Worm (Caenorhabditis elegans) whole organism, L4 larva: ENCODE data around the gene bpnt-1.

Experiments used
- D1046.2 ChIP-seq: fragments of 200-800 bp; sonication (Bioruptor generic); IDR thresholded peaks from 2 replicates; pipeline ENCODE4 v1.3.6; 2022; ENCODE audit warnings: missing genetic modification characterization, missing compliant biosample characterization
- T20F7.1 ChIP-seq: fragments of 200-800 bp; sonication (Bioruptor generic); optimal IDR thresholded peaks from 2 replicates; lab custom pipeline; 2018; ENCODE audit warnings: mild to moderate bottlenecking, missing genetic modification characterization, missing compliant biosample characterization
- Y48G9A.11 ChIP-seq: fragments of 200-800 bp; sonication (Bioruptor generic); IDR thresholded peaks from 2 replicates; pipeline ENCODE4 v1.3.6; 2022; ENCODE audit warnings: missing genetic modification reagents, missing genetic modification characterization, missing compliant biosample characterization
- aha-1 ChIP-seq: fragments of 150-350 bp; peaks from one replicate; lab custom pipeline; 2014; ENCODE audit warnings: missing biosample characterization, missing genetic modification characterization
- ama-1 ChIP-seq: fragments of 150-350 bp; optimal IDR thresholded peaks from 2 replicates; lab custom pipeline; 2014; ENCODE audit warnings: inconsistent platforms, mixed read lengths
- arid-1 ChIP-seq: fragments of 200-800 bp; sonication (Bioruptor generic); conservative IDR thresholded peaks from 2 replicates; pipeline ENCODE4 v1.3.6; 2022; ENCODE audit warnings: missing genetic modification reagents, missing genetic modification characterization, missing compliant biosample characterization
- ceh-20 ChIP-seq: fragments of 200-800 bp; sonication (Bioruptor generic); IDR thresholded peaks from 2 replicates; pipeline ENCODE4 v1.3.6; 2022; ENCODE audit warnings: missing genetic modification reagents, missing genetic modification characterization, missing compliant biosample characterization
- ceh-32 ChIP-seq: sonication (generic microtip); optimal IDR thresholded peaks from 2 replicates; lab custom pipeline; 2016; ENCODE audit warnings: mild to moderate bottlenecking, missing genetic modification characterization, missing compliant biosample characterization; ENCODE audit not compliant: poor library complexity
- ctbp-1 ChIP-seq: fragments of 200-800 bp; sonication (Bioruptor generic); IDR thresholded peaks from 2 replicates; pipeline ENCODE4 v1.3.6; 2022; ENCODE audit warnings: missing genetic modification reagents, missing genetic modification characterization, missing compliant biosample characterization
- daf-16 ChIP-seq, 3 experiments: sonication (generic microtip); optimal IDR thresholded peaks; 2 replicates each; lab custom pipeline; 2016 to 2017; ENCODE audit warnings: missing genetic modification characterization in 3 of 3, missing genetic modification reagents in 3 of 3, mild to moderate bottlenecking in 2 of 3, missing compliant biosample characterization in 2 of 3, missing biosample characterization in 1 of 3, moderate library complexity in 1 of 3
- dmd-6 ChIP-seq: fragments of 200-800 bp; sonication (Bioruptor generic); IDR thresholded peaks from 2 replicates; pipeline ENCODE4 v1.3.6; 2022; ENCODE audit warnings: missing genetic modification reagents, missing genetic modification characterization, missing compliant biosample characterization
- hlh-11 ChIP-seq: fragments of 200-800 bp; sonication (Bioruptor generic); optimal IDR thresholded peaks from 2 replicates; lab custom pipeline; 2018; ENCODE audit warnings: mild to moderate bottlenecking, missing genetic modification characterization, missing compliant biosample characterization
- hlh-30 ChIP-seq: sonication (generic microtip); optimal IDR thresholded peaks from 2 replicates; lab custom pipeline; 2017; ENCODE audit warnings: antibody characterized with exemption, mild to moderate bottlenecking, missing genetic modification characterization, missing compliant biosample characterization; ENCODE audit not compliant: insufficient read depth
- lin-38 ChIP-seq: fragments of 200-800 bp; sonication (Bioruptor generic); IDR thresholded peaks from 2 replicates; pipeline ENCODE4 v1.3.6; 2022; ENCODE audit warnings: missing genetic modification reagents, missing genetic modification characterization, missing compliant biosample characterization
- madf-5 ChIP-seq, 2 experiments: fragments of 200-800 bp; sonication (Bioruptor generic); IDR thresholded peaks; 2 replicates each; pipeline ENCODE4 v1.3.6; 2022; ENCODE audit warnings: missing compliant biosample characterization in 2 of 2, missing genetic modification characterization in 2 of 2
- madf-9 ChIP-seq: fragments of 200-800 bp; sonication (Bioruptor generic); conservative IDR thresholded peaks from 2 replicates; pipeline ENCODE4 v1.3.6; 2022; ENCODE audit warnings: missing genetic modification reagents, missing genetic modification characterization, missing compliant biosample characterization
- mdl-1 ChIP-seq, 2 experiments: fragments of 150-350 bp in 1 of 2; sonication (generic microtip) in 1 of 2; optimal IDR thresholded peaks; 2 replicates each; lab custom pipeline; 2014 to 2017; ENCODE audit warnings: missing biosample characterization in 2 of 2, missing genetic modification characterization in 2 of 2
- mep-1 ChIP-seq: fragments of 150-350 bp; sonication (generic microtip); optimal IDR thresholded peaks from 3 replicates; lab custom pipeline; 2014; ENCODE audit warnings: missing biosample characterization, missing genetic modification characterization
- mes-2 ChIP-seq: sonication (generic microtip); optimal IDR thresholded peaks from 2 replicates; lab custom pipeline; 2016; ENCODE audit warnings: missing genotype, mild to moderate bottlenecking, missing genetic modification characterization, missing compliant biosample characterization; ENCODE audit not compliant: poor library complexity, severe bottlenecking
- mxl-2 ChIP-seq: fragments of 200-800 bp; sonication (Bioruptor generic); conservative IDR thresholded peaks from 2 replicates; pipeline ENCODE4 v1.3.6; 2022; ENCODE audit warnings: missing genetic modification reagents, missing genetic modification characterization, missing compliant biosample characterization
- mxl-3 ChIP-seq: fragments of 200-800 bp; sonication (Bioruptor generic); optimal IDR thresholded peaks from 2 replicates; lab custom pipeline; 2018; ENCODE audit warnings: mild to moderate bottlenecking, missing genetic modification characterization, missing compliant biosample characterization
- nhr-11 ChIP-seq: fragments of 150-350 bp; optimal IDR thresholded peaks from 2 replicates; lab custom pipeline; 2014; ENCODE audit warnings: missing biosample characterization, missing genetic modification characterization
- nhr-28 ChIP-seq: fragments of 150-350 bp; optimal IDR thresholded peaks from 2 replicates; lab custom pipeline; 2014; ENCODE audit warnings: missing biosample characterization, missing genetic modification characterization
- nhr-41 ChIP-seq: fragments of 200-800 bp; sonication (Bioruptor generic); IDR thresholded peaks from 2 replicates; pipeline ENCODE4 v1.3.6; 2022; ENCODE audit warnings: missing genetic modification reagents, missing genetic modification characterization, missing compliant biosample characterization
- nhr-76 ChIP-seq: fragments of 150-350 bp; optimal IDR thresholded peaks from 2 replicates; lab custom pipeline; 2014; ENCODE audit warnings: missing biosample characterization, missing genetic modification characterization
- pqm-1 ChIP-seq: sonication (generic microtip); optimal IDR thresholded peaks from 2 replicates; lab custom pipeline; 2017; ENCODE audit warnings: missing biosample characterization, missing genetic modification characterization
- set-16 ChIP-seq: fragments of 200-800 bp; sonication (Bioruptor generic); IDR thresholded peaks from 2 replicates; pipeline ENCODE4 v1.3.6; 2022; ENCODE audit warnings: missing genetic modification reagents, missing genetic modification characterization, missing compliant biosample characterization
- snpc-1.2 ChIP-seq: fragments of 200-800 bp; sonication (Bioruptor generic); IDR thresholded peaks from 2 replicates; pipeline ENCODE4 v1.3.6; 2022; ENCODE audit warnings: missing genetic modification reagents, missing genetic modification characterization, missing compliant biosample characterization
- snpc-4 ChIP-seq: fragments of 150-350 bp; optimal IDR thresholded peaks from 2 replicates; lab custom pipeline; 2014; ENCODE audit warnings: missing biosample characterization, missing genetic modification characterization
- spr-3 ChIP-seq: fragments of 200-800 bp; sonication (Bioruptor generic); optimal IDR thresholded peaks from 2 replicates; lab custom pipeline; 2018; ENCODE audit warnings: mild to moderate bottlenecking, missing genetic modification characterization, missing compliant biosample characterization
- unc-130 ChIP-seq: sonication (generic microtip); optimal IDR thresholded peaks from 2 replicates; lab custom pipeline; 2016; ENCODE audit warnings: missing genetic modification reagents, missing genetic modification characterization, missing compliant biosample characterization
- unc-62 ChIP-seq, 3 experiments: fragments of 150-350 bp in 1 of 3; sonication (generic microtip); optimal IDR thresholded peaks in 2 of 3; peaks in 1 of 3; 1 replicate in 1 of 3; 2 replicates in 2 of 3; lab custom pipeline; 2014 to 2017; ENCODE audit warnings: missing biosample characterization in 3 of 3, missing genetic modification characterization in 3 of 3, missing genetic modification reagents in 3 of 3, missing genotype in 1 of 3
- zip-11 ChIP-seq: fragments of 200-800 bp; sonication (Bioruptor generic); IDR thresholded peaks from 2 replicates; pipeline ENCODE4 v1.3.6; 2022; ENCODE audit warnings: missing genetic modification characterization, missing compliant biosample characterization

Gene bpnt-1

DNA sequence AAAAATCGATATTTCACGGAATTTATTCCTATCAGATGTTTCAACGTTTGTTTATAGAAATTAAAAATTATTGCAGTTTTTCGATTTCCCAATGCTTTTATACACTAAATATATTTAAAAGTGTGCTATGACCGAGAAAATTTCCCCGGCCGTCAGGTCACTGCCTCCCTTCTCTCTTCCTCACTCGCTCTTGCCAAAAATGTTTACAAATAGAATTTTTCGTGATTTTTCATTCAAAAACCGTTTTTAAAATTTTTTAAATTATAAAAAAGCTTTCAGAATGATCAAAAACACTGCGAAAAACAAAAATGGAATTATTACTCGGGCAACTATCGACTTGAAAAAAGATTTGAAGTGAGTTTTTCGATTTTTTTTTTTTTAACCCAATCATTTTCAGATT is 40.8 kb downstream of the bpnt-1 start, which contains the start of the genes T12C9.7 and vps-18:
Gene T12C9.7 (minus strand): TSS at position 101 of the 400 bp plus-strand sequence.
Gene vps-18 (plus strand): TSS at position 280 of the 400 bp plus-strand sequence.
- TF ChIP-seq daf-16 (GFP tag; optimal IDR thresholded peaks at IDR 0.05; lab: Kevin White, UChicago) (no peak), daf-16 (tag; optimal IDR thresholded peaks at IDR 0.05; lab: Kevin White, UChicago) (peak; percentile 5), hlh-30 (tag; lab: Kevin White, UChicago) (no peak)

DNA sequence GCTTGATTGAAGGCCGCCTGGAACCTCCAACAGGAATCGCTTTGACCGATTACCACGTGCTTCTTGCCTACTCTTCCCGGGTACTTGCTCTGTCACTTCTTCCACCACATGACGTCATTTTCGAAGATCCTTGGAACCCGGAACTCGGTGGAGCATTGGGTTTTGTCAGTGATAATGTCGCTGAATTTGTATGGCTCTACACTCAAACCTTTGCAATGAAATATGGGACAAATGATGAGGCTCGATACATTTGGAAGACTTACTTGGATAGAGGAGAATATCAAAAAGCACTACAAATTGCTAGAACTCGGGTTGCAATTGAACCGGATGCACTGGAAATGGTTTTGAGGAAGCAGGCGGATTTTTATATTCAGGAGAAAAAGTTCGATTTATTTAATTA is 42.8 kb downstream of the bpnt-1 start:
- TF ChIP-seq madf-5 (GFP tag; IDR thresholded peaks at IDR 0.05; lab: Robert Waterston, UW) (no peak), zip-11 (GFP tag; lab: Robert Waterston, UW) (no peak), mxl-3 (GFP tag; lab: Kevin White, UChicago) (no peak), snpc-1.2 (no peak), ama-1 (no peak), D1046.2 (GFP tag; lab: Robert Waterston, UW) (no peak), daf-16 (GFP tag; optimal IDR thresholded peaks at IDR 0.05; lab: Kevin White, UChicago) (no peak), daf-16 (tag; optimal IDR thresholded peaks at IDR 0.05; lab: Kevin White, UChicago) (no peak), mep-1 (no peak), aha-1 (tag; lab: Kevin White, UChicago) (peak; percentile 94), ceh-20 (no peak), T20F7.1 (GFP tag; lab: Kevin White, UChicago) (no peak), nhr-41 (GFP tag; lab: Robert Waterston, UW) (no peak), ceh-32 (tag; lab: Kevin White, UChicago) (no peak), unc-62 (GFP tag; optimal IDR thresholded peaks at IDR 0.05 in 1 of 2; lab: Kevin White, UChicago) (peak in 1 of 2 experiments; percentile 46), unc-62 (tag; optimal IDR thresholded peaks at IDR 0.05; lab: Kevin White, UChicago) (no peak)

DNA sequence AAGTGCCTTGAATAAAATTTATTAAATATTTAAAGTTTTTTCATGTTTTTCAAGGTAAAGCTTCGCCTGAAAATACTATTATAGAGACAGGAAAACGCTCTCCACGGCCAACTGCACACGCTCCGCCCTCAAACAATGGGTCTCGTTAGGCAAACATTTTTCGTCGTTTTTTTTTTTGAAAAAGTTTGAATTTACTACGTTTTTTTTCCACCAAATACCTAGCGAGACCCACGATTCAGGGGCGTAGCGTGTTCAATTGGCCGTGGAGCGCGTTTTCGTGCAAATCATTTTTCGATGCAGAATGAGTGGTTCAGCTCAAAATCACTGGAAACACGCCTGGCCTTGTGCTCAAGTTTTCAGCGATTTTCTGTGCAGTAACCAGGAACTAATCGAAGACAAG is 47.8 kb downstream of the bpnt-1 start, which contains the start of gene W06B4.2:
Gene W06B4.2 (plus strand): TSS at position 301 of the 400 bp plus-strand sequence.
- TF ChIP-seq snpc-4 (tag; lab: Kevin White, UChicago) (no peak), nhr-11 (tag; lab: Kevin White, UChicago) (no peak), nhr-76 (tag; lab: Kevin White, UChicago) (no peak), madf-9 (no peak)

DNA sequence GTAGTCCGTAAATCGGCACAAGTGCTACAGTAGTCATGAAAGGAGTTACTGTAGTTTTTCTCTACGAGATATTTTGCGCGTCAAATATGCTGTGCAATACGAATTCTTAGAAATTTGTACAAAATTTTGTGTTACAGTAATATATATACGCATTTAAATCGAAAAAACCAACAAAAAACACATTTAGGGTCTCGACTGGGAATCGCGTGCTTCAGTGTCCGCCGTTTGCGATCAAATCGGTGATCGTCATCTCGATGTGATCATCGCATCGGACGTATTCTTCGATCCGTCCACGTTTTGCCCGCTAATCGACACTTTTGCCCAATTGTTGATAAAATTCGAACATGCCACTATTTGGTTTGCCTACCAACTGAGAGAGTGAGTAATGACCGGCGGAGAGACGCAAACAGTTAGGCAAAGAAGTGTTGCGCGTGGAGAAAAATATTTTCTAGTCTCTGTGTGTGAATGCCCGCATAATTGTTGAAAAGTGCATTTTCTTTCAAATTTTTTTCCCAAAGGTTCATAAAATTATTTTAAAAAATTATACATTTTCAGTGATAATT is 48.9 kb downstream of the bpnt-1 start:
- peak; percentile 54; the same call in 1 of the 2 replicates for TF ChIP-seq dmd-6 (GFP tag; lab: Robert Waterston, UW)
- TF ChIP-seq spr-3 (GFP tag; lab: Kevin White, UChicago): no peak
- TF ChIP-seq mdl-1 (tag; optimal IDR thresholded peaks at IDR 0.05; lab: Kevin White, UChicago): peak in 1 of 2 experiments; percentile 9
- TF ChIP-seq mxl-2 (GFP tag; lab: Robert Waterston, UW): no peak
- peak; percentile 31 for TF ChIP-seq mes-2 (tag; lab: Kevin White, UChicago)
- TF ChIP-seq hlh-11 (tag; lab: Kevin White, UChicago): peak; percentile 53
- no peak for TF ChIP-seq daf-16 (GFP tag; optimal IDR thresholded peaks at IDR 0.05; lab: Kevin White, UChicago)
- peak; percentile 57 for TF ChIP-seq daf-16 (tag; optimal IDR thresholded peaks at IDR 0.05; lab: Kevin White, UChicago)
- peak; percentile 23 for TF ChIP-seq hlh-30 (tag; lab: Kevin White, UChicago)
- TF ChIP-seq nhr-28 (tag; lab: Kevin White, UChicago): peak; percentile 88
- peak; percentile 97 for TF ChIP-seq aha-1 (tag; lab: Kevin White, UChicago)
- peak; percentile 53 for TF ChIP-seq pqm-1 (tag; lab: Kevin White, UChicago)
- no peak for TF ChIP-seq ctbp-1
- TF ChIP-seq mxl-3 (GFP tag; lab: Kevin White, UChicago): peak; percentile 61
- no peak for TF ChIP-seq zip-11 (GFP tag; lab: Robert Waterston, UW)
- TF ChIP-seq, all 104 proteins: peak for 10

ce11 chrII:4470972-4471645 is 51.1 kb downstream of the bpnt-1 start, which contains the start of gene W06B4.1:
TSS of gene W06B4.1 (plus strand) at chrII:4471595.
- TF ChIP-seq ctbp-1: no peak
- TF ChIP-seq lin-38: peak; percentile 34
- 0 out of 2 replicates have a peak, but pooled peaks have one; percentile 15 for TF ChIP-seq Y48G9A.11 (GFP tag; lab: Robert Waterston, UW)
- no peak for TF ChIP-seq set-16 (GFP tag; lab: Robert Waterston, UW)
- no peak for TF ChIP-seq arid-1 (GFP tag; lab: Robert Waterston, UW)
- peak; percentile 52 for TF ChIP-seq unc-130 (GFP tag; lab: Kevin White, UChicago)
